Fruit fly (Drosophila melanogaster) whole organism, embryonic: ENCODE data around the gene eIF4G2.

ENCODE experiments used
- Antp ChIP-seq: fragments of 200-800 bp; sonication (Bioruptor generic); optimal IDR thresholded peaks from 3 replicates; lab custom pipeline; 2016; ENCODE audit warnings: missing biosample characterization, missing genetic modification characterization
- B-H1 ChIP-seq: fragments of 200-800 bp; sonication (Bioruptor generic); IDR thresholded peaks from 3 replicates; pipeline ENCODE4 v1.3.6; 2022; ENCODE audit warnings: missing biosample characterization, missing genetic modification characterization
- BtbVII ChIP-seq: fragments of 200-800 bp; sonication (Bioruptor generic); optimal IDR thresholded peaks from 3 replicates; lab custom pipeline; 2017; ENCODE audit warnings: missing biosample characterization, mild to moderate bottlenecking, missing genetic modification characterization
- CG11504 ChIP-seq: fragments of 200-800 bp; sonication (Bioruptor generic); optimal IDR thresholded peaks from 3 replicates; lab custom pipeline; 2019; ENCODE audit warnings: missing biosample characterization, mild to moderate bottlenecking, missing genetic modification characterization, moderate library complexity
- CG11560 ChIP-seq: fragments of 200-800 bp; sonication (Bioruptor generic); IDR thresholded peaks from 3 replicates; pipeline ENCODE4 v1.3.6; 2022; ENCODE audit warnings: missing biosample characterization, missing genetic modification characterization
- CG12942 ChIP-seq: fragments of 200-800 bp; sonication (Bioruptor generic); optimal IDR thresholded peaks from 3 replicates; lab custom pipeline; 2016; ENCODE audit warnings: missing biosample characterization, missing genetic modification characterization
- CG14014 ChIP-seq: fragments of 200-800 bp; sonication (Bioruptor generic); IDR thresholded peaks from 2 replicates; pipeline ENCODE4 v1.3.6; 2022; ENCODE audit warnings: missing biosample characterization, missing genetic modification characterization
- CG1832 ChIP-seq: fragments of 200-800 bp; sonication (Bioruptor generic); optimal IDR thresholded peaks from 2 replicates; lab custom pipeline; 2017; ENCODE audit warnings: missing biosample characterization, mild to moderate bottlenecking, missing genetic modification characterization, inconsistent platforms
- CG2129 ChIP-seq: fragments of 200-800 bp; sonication (Bioruptor generic); IDR thresholded peaks from 2 replicates; pipeline ENCODE4 v1.3.6; 2022; ENCODE audit warnings: missing biosample characterization, missing genetic modification characterization; ENCODE audit not compliant: partially characterized antibody
- CG2678 ChIP-seq: fragments of 200-800 bp; sonication (Bioruptor generic); optimal IDR thresholded peaks from 3 replicates; lab custom pipeline; 2019; ENCODE audit warnings: missing biosample characterization, mild to moderate bottlenecking, missing genetic modification characterization, moderate library complexity
- CG2875 ChIP-seq: fragments of 200-800 bp; sonication (Bioruptor generic); optimal IDR thresholded peaks from 2 replicates; lab custom pipeline; 2017; ENCODE audit warnings: missing biosample characterization, mild to moderate bottlenecking, missing genetic modification characterization, missing genetic modification reagents
- CG32767 ChIP-seq: fragments of 200-800 bp; sonication (Bioruptor generic); IDR thresholded peaks from 2 replicates; pipeline ENCODE4 v1.3.6; 2022; ENCODE audit warnings: missing biosample characterization, missing genetic modification characterization
- CG3407 ChIP-seq: fragments of 200-800 bp; sonication (Bioruptor generic); optimal IDR thresholded peaks from 2 replicates; lab custom pipeline; 2018; ENCODE audit warnings: missing biosample characterization, mild to moderate bottlenecking, missing genetic modification characterization
- CG4707 ChIP-seq: fragments of 200-800 bp; sonication (Bioruptor generic); optimal IDR thresholded peaks from 2 replicates; lab custom pipeline; 2018; ENCODE audit warnings: missing biosample characterization, mild to moderate bottlenecking, missing genetic modification characterization, moderate library complexity
- CG4730 ChIP-seq: fragments of 200-800 bp; sonication (Bioruptor generic); IDR thresholded peaks from 2 replicates; pipeline ENCODE4 v1.3.6; 2022; ENCODE audit warnings: missing biosample characterization, missing genetic modification characterization
- CG4820 ChIP-seq: fragments of 200-800 bp; sonication (Bioruptor generic); optimal IDR thresholded peaks from 3 replicates; lab custom pipeline; 2016; ENCODE audit warnings: missing biosample characterization, missing genetic modification characterization
- CG7372 ChIP-seq: fragments of 200-800 bp; sonication (Bioruptor generic); IDR thresholded peaks from 2 replicates; pipeline ENCODE4 v1.3.6; 2022; ENCODE audit warnings: missing biosample characterization, missing genetic modification characterization
- CG7928 ChIP-seq: fragments of 200-800 bp; sonication (Bioruptor generic); optimal IDR thresholded peaks from 2 replicates; lab custom pipeline; 2017; ENCODE audit warnings: missing biosample characterization, mild to moderate bottlenecking, missing genetic modification characterization
- CG8924 ChIP-seq: fragments of 200-800 bp; optimal IDR thresholded peaks from 3 replicates; lab custom pipeline; 2019; ENCODE audit warnings: missing biosample characterization, mild to moderate bottlenecking, missing genetic modification characterization, moderate library complexity
- CG9876 ChIP-seq: fragments of 200-800 bp; sonication (Bioruptor generic); optimal IDR thresholded peaks from 2 replicates; lab custom pipeline; 2016; ENCODE audit warnings: missing biosample characterization, missing genetic modification characterization
- CTCF ChIP-seq: fragments of 200-800 bp; sonication (Bioruptor generic); optimal IDR thresholded peaks from 2 replicates; lab custom pipeline; 2017; ENCODE audit warnings: missing biosample characterization, mild to moderate bottlenecking, missing genetic modification characterization, moderate library complexity
- Deaf1 ChIP-seq: fragments of 200-800 bp; optimal IDR thresholded peaks from 3 replicates; lab custom pipeline; 2019; ENCODE audit warnings: missing biosample characterization, mild to moderate bottlenecking, missing genetic modification characterization, moderate library complexity
- Doc3 ChIP-seq: fragments of 200-800 bp; sonication (Bioruptor generic); IDR thresholded peaks from 3 replicates; pipeline ENCODE4 v1.3.6; 2022; ENCODE audit warnings: missing biosample characterization, missing genetic modification characterization; ENCODE audit not compliant: partially characterized antibody
- Drgx ChIP-seq: fragments of 200-800 bp; sonication (Bioruptor generic); IDR thresholded peaks from 2 replicates; pipeline ENCODE4 v1.3.6; 2022; ENCODE audit warnings: missing biosample characterization, missing genetic modification characterization
- H2.0 ChIP-seq: fragments of 200-800 bp; sonication (Bioruptor generic); IDR thresholded peaks from 2 replicates; pipeline ENCODE4 v1.3.6; 2022; ENCODE audit warnings: missing biosample characterization, missing genetic modification characterization
- Hand ChIP-seq: fragments of 200-800 bp; sonication (Bioruptor generic); optimal IDR thresholded peaks from 2 replicates; lab custom pipeline; 2017; ENCODE audit warnings: mild to moderate bottlenecking, missing biosample characterization, missing genetic modification reagents, missing genetic modification characterization
- HmgZ ChIP-seq: fragments of 200-800 bp; sonication (Bioruptor generic); optimal IDR thresholded peaks from 2 replicates; lab custom pipeline; 2018; ENCODE audit warnings: missing biosample characterization, mild to moderate bottlenecking, missing genetic modification characterization
- Hr3 ChIP-seq: fragments of 200-800 bp; sonication (Bioruptor generic); optimal IDR thresholded peaks from 3 replicates; lab custom pipeline; 2016; ENCODE audit warnings: missing biosample characterization, missing genetic modification characterization
- Hsf ChIP-seq: fragments of 200-800 bp; sonication (Bioruptor generic); optimal IDR thresholded peaks from 3 replicates; lab custom pipeline; 2016; ENCODE audit warnings: missing biosample characterization, missing genetic modification characterization
- MTF-1 ChIP-seq: fragments of 200-800 bp; sonication (Bioruptor generic); optimal IDR thresholded peaks from 2 replicates; lab custom pipeline; 2018; ENCODE audit warnings: missing biosample characterization, mild to moderate bottlenecking, missing genetic modification characterization, borderline replicate concordance
- PHDP ChIP-seq: fragments of 200-800 bp; sonication (Bioruptor generic); optimal IDR thresholded peaks from 3 replicates; lab custom pipeline; 2018; ENCODE audit warnings: missing biosample characterization, mild to moderate bottlenecking, missing genetic modification characterization, moderate library complexity
- Poxn ChIP-seq: fragments of 200-800 bp; sonication (Bioruptor generic); IDR thresholded peaks from 2 replicates; pipeline ENCODE4 v1.3.6; 2022; ENCODE audit warnings: missing biosample characterization, missing genetic modification characterization
- Tbp ChIP-seq: fragments of >200 bp; optimal IDR thresholded peaks from 2 replicates; lab custom pipeline; 2018; ENCODE audit warnings: missing biosample characterization, missing genetic modification characterization
- ase ChIP-seq: fragments of 200-800 bp; sonication (Bioruptor generic); IDR thresholded peaks from 3 replicates; pipeline ENCODE4 v1.3.6; 2022; ENCODE audit warnings: missing biosample characterization, missing genetic modification characterization
- az2 ChIP-seq: fragments of 200-800 bp; sonication (Bioruptor generic); optimal IDR thresholded peaks from 3 replicates; lab custom pipeline; 2016; ENCODE audit warnings: missing biosample characterization, missing genetic modification characterization
- bab2 ChIP-seq: fragments of 200-800 bp; sonication (Bioruptor generic); optimal IDR thresholded peaks from 2 replicates; lab custom pipeline; 2016; ENCODE audit warnings: missing biosample characterization, missing genetic modification characterization
- cas ChIP-seq: fragments of 200-800 bp; sonication (Bioruptor generic); IDR thresholded peaks from 2 replicates; pipeline ENCODE4 v1.3.6; 2022; ENCODE audit warnings: missing biosample characterization, missing genetic modification characterization
- dmrt99B ChIP-seq: fragments of 200-800 bp; sonication (Bioruptor generic); optimal IDR thresholded peaks from 2 replicates; lab custom pipeline; 2018; ENCODE audit warnings: missing biosample characterization, mild to moderate bottlenecking, missing genetic modification characterization, moderate library complexity
- grau ChIP-seq: fragments of 200-800 bp; optimal IDR thresholded peaks from 3 replicates; lab custom pipeline; 2019; ENCODE audit warnings: missing biosample characterization, mild to moderate bottlenecking, missing genetic modification characterization, moderate library complexity
- grn ChIP-seq: fragments of 200-800 bp; sonication (Bioruptor generic); optimal IDR thresholded peaks from 3 replicates; lab custom pipeline; 2017; ENCODE audit warnings: missing biosample characterization, missing genetic modification characterization
- jumu ChIP-seq: fragments of 200-800 bp; sonication (Bioruptor generic); optimal IDR thresholded peaks from 3 replicates; lab custom pipeline; 2016; ENCODE audit warnings: missing biosample characterization, missing genetic modification characterization
- kay ChIP-seq: fragments of 200-800 bp; sonication (Bioruptor generic); optimal IDR thresholded peaks from 2 replicates; lab custom pipeline; 2016; ENCODE audit warnings: missing biosample characterization, missing genetic modification characterization
- kni ChIP-seq: fragments of 200-800 bp; sonication (Bioruptor generic); optimal IDR thresholded peaks from 3 replicates; lab custom pipeline; 2017; ENCODE audit warnings: mild to moderate bottlenecking, missing biosample characterization, missing genetic modification reagents, missing genetic modification characterization
- lola ChIP-seq, 3 experiments: fragments of >200 bp in 2 of 3; fragments of 200-800 bp in 1 of 3; sonication (Bioruptor generic) in 1 of 3; optimal IDR thresholded peaks; 2 replicates each; lab custom pipeline; 2017 to 2019; ENCODE audit warnings: missing biosample characterization in 3 of 3, missing genetic modification characterization in 3 of 3, mild to moderate bottlenecking in 1 of 3, moderate library complexity in 1 of 3
- oc ChIP-seq: fragments of 200-800 bp; sonication (Bioruptor generic); optimal IDR thresholded peaks from 2 replicates; lab custom pipeline; 2018; ENCODE audit warnings: missing biosample characterization, mild to moderate bottlenecking, missing genetic modification characterization, moderate library complexity
- pho ChIP-seq: fragments of 200-800 bp; sonication (Bioruptor generic); optimal IDR thresholded peaks from 2 replicates; lab custom pipeline; 2016; ENCODE audit warnings: missing biosample characterization, missing genetic modification characterization
- seq ChIP-seq: fragments of 200-800 bp; sonication (Bioruptor generic); IDR thresholded peaks from 2 replicates; pipeline ENCODE4 v1.3.6; 2022; ENCODE audit warnings: missing biosample characterization, missing genetic modification characterization
- sisA ChIP-seq: fragments of 200-800 bp; sonication (Bioruptor generic); IDR thresholded peaks from 2 replicates; pipeline ENCODE4 v1.3.6; 2022; ENCODE audit warnings: missing biosample characterization, missing genetic modification characterization
- slbo ChIP-seq: fragments of 200-800 bp; sonication (Bioruptor generic); IDR thresholded peaks from 2 replicates; pipeline ENCODE4 v1.3.6; 2022; ENCODE audit warnings: missing biosample characterization, missing genetic modification characterization
- so ChIP-seq: fragments of 200-800 bp; sonication (Bioruptor generic); IDR thresholded peaks from 3 replicates; pipeline ENCODE4 v1.3.6; 2022; ENCODE audit warnings: missing biosample characterization, missing genetic modification characterization
- tup ChIP-seq: fragments of 200-800 bp; sonication (Bioruptor generic); optimal IDR thresholded peaks from 2 replicates; lab custom pipeline; 2016; ENCODE audit warnings: missing biosample characterization, mild to moderate bottlenecking, missing genetic modification characterization, moderate library complexity
- z ChIP-seq: fragments of 200-800 bp; sonication (Bioruptor generic); IDR thresholded peaks from 3 replicates; pipeline ENCODE4 v1.3.6; 2022; ENCODE audit warnings: missing biosample characterization, missing genetic modification characterization

eIF4G2 gene

DNA sequence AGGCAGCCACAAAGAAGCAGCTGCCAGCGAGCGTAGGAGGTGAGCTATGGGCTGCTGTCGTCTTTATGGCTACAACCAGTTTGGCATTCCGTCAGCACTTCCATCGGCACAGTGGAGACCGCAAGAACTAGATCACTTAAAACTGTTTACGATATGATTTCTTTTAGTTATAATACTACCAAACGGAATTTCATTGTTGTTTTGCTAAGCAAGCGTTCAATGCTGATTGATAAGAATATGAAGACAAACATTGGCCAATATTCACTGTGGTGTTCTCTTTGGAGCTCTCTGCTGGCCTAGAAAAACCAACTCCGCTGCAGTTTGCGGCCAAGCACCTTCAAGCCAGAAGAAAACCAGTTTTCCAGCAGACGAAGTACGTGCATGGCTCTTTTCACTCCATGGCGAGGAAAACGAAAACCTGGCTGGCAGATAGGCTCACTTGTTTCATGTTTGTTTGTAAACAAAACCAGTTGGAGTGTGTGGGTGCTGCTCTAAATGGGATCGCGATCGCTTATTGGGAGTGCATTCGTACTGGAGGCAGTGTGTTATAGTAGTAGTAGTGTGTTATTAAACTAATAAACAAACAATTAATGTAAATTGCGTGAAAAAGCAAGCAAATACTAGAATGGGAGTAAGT is 1.4 kb downstream of the eIF4G2 start (continued):
- TF ChIP-seq Tbp (no peak), CG4707 (no peak), Poxn (no peak), jumu (no peak), grn (GFP tag; lab: Kevin White, UChicago) (no peak), CG11560 (no peak), CG3407 (GFP tag; lab: Kevin White, UChicago) (peak; percentile 29), z (GFP tag; lab: Robert Waterston, UW) (no peak), CG32767 (peak; percentile 41; the same call in 1 of the 2 replicates), CG4730 (no peak), Antp (GFP tag; lab: Kevin White, UChicago) (no peak), CG7372 (GFP tag; lab: Robert Waterston, UW) (no peak), ase (no peak), CG9876 (no peak), BtbVII (GFP tag; lab: Kevin White, UChicago) (no peak), Hand (GFP tag; lab: Kevin White, UChicago) (no peak), CG2129 (no peak), CG2875 (no peak), PHDP (no peak), CTCF (GFP tag; lab: Kevin White, UChicago) (no peak), pho (GFP tag; lab: Kevin White, UChicago) (peak; percentile 1), grau (tag; lab: Kevin White, UChicago) (peak; percentile 89), CG14014 (GFP tag; lab: Robert Waterston, UW) (no peak), H2.0 (GFP tag; lab: Robert Waterston, UW) (peak; percentile 53), CG4820 (no peak), CG12942 (GFP tag; lab: Kevin White, UChicago) (no peak), bab2 (GFP tag; lab: Kevin White, UChicago) (peak; percentile 2), B-H1 (GFP tag; lab: Robert Waterston, UW) (no peak), Deaf1 (tag; lab: Kevin White, UChicago) (no peak), dmrt99B (tag; lab: Kevin White, UChicago) (no peak), oc (tag; lab: Kevin White, UChicago) (no peak), HmgZ (tag; lab: Kevin White, UChicago) (peak; percentile 2), CG2678 (tag; lab: Kevin White, UChicago) (no peak), CG8924 (tag; lab: Kevin White, UChicago) (peak; percentile 22), kni (peak; percentile 89), sisA (GFP tag; lab: Robert Waterston, UW) (no peak; the same call in 1 of the 2 replicates), MTF-1 (GFP tag; lab: Kevin White, UChicago) (no peak), az2 (GFP tag; lab: Kevin White, UChicago) (peak; percentile 25), tup (GFP tag; lab: Kevin White, UChicago) (no peak), seq (GFP tag; lab: Robert Waterston, UW) (peak; percentile 54), CG11504 (tag; lab: Kevin White, UChicago) (no peak), so (GFP tag; lab: Robert Waterston, UW) (no peak), CG1832 (no peak), Drgx (GFP tag; lab: Robert Waterston, UW) (peak; percentile 90), CG7928 (GFP tag; lab: Kevin White, UChicago) (no peak), slbo (GFP tag; lab: Robert Waterston, UW) (peak; percentile 33; the same call in 1 of the 2 replicates), kay (GFP tag; lab: Kevin White, UChicago) (no peak), lola (GFP tag; optimal IDR thresholded peaks at IDR 0.05; lab: Kevin White, UChicago) (no peak), Hr3 (GFP tag; lab: Kevin White, UChicago) (no peak), Doc3 (GFP tag; lab: Robert Waterston, UW) (no peak), Hsf (GFP tag; lab: Kevin White, UChicago) (no peak), cas (GFP tag; lab: Robert Waterston, UW) (no peak)
